Worm (Caenorhabditis elegans) whole organism, L4 larva: ENCODE data around the gene R10E11.9.

ENCODE experiments used
- F26F4.8 ChIP-seq: fragments of 200-800 bp; sonication (Bioruptor generic); conservative IDR thresholded peaks from 2 replicates; pipeline ENCODE4 v1.3.6; 2022; ENCODE audit warnings: missing genetic modification characterization, missing compliant biosample characterization
- F37D6.2 ChIP-seq: sonication (generic microtip); optimal IDR thresholded peaks from 2 replicates; lab custom pipeline; 2016; ENCODE audit warnings: mild to moderate bottlenecking, missing genetic modification characterization, missing compliant biosample characterization
- F44E2.7 ChIP-seq: fragments of 200-800 bp; sonication (Bioruptor generic); IDR thresholded peaks from 2 replicates; pipeline ENCODE4 v2.1.2; 2022; ENCODE audit warnings: missing genetic modification characterization, missing compliant biosample characterization
- T20F7.1 ChIP-seq: fragments of 200-800 bp; sonication (Bioruptor generic); optimal IDR thresholded peaks from 2 replicates; lab custom pipeline; 2018; ENCODE audit warnings: mild to moderate bottlenecking, missing genetic modification characterization, missing compliant biosample characterization
- Y48G9A.11 ChIP-seq: fragments of 200-800 bp; sonication (Bioruptor generic); IDR thresholded peaks from 2 replicates; pipeline ENCODE4 v1.3.6; 2022; ENCODE audit warnings: missing genetic modification reagents, missing genetic modification characterization, missing compliant biosample characterization
- ZK337.2 ChIP-seq: fragments of 200-800 bp; sonication (Bioruptor generic); IDR thresholded peaks from 2 replicates; pipeline ENCODE4 v1.3.6; 2022; ENCODE audit warnings: missing genetic modification reagents, missing genetic modification characterization, missing compliant biosample characterization
- ZK546.5 ChIP-seq, 2 experiments: sonication (generic microtip); optimal IDR thresholded peaks; 2 replicates each; lab custom pipeline; 2017; ENCODE audit warnings: missing biosample characterization in 2 of 2, missing genetic modification characterization in 2 of 2
- aha-1 ChIP-seq: fragments of 150-350 bp; peaks from one replicate; lab custom pipeline; 2014; ENCODE audit warnings: missing biosample characterization, missing genetic modification characterization
- aly-2 ChIP-seq: sonication (generic microtip); optimal IDR thresholded peaks from 2 replicates; lab custom pipeline; 2018; ENCODE audit warnings: missing biosample characterization, missing genetic modification characterization
- ama-1 ChIP-seq: fragments of 150-350 bp; optimal IDR thresholded peaks from 2 replicates; lab custom pipeline; 2014; ENCODE audit warnings: inconsistent platforms, mixed read lengths
- ceh-28 ChIP-seq: fragments of 150-350 bp; optimal IDR thresholded peaks from 2 replicates; lab custom pipeline; 2014; ENCODE audit warnings: missing biosample characterization, missing genetic modification reagents, missing genetic modification characterization
- ces-1 ChIP-seq: fragments of 150-350 bp; sonication (generic microtip); optimal IDR thresholded peaks from 4 replicates; lab custom pipeline; 2014; ENCODE audit warnings: missing biosample characterization, missing genetic modification reagents, missing genetic modification characterization
- daf-12 ChIP-seq: fragments of 150-350 bp; optimal IDR thresholded peaks from 2 replicates; lab custom pipeline; 2014; ENCODE audit warnings: missing biosample characterization, missing genetic modification reagents, missing genetic modification characterization
- daf-16 ChIP-seq, 3 experiments: sonication (generic microtip); optimal IDR thresholded peaks; 2 replicates each; lab custom pipeline; 2016 to 2017; ENCODE audit warnings: missing genetic modification characterization in 3 of 3, missing genetic modification reagents in 3 of 3, mild to moderate bottlenecking in 2 of 3, missing compliant biosample characterization in 2 of 3, missing biosample characterization in 1 of 3, moderate library complexity in 1 of 3
- daf-19 ChIP-seq: fragments of 200-800 bp; sonication (Bioruptor generic); conservative IDR thresholded peaks from 2 replicates; pipeline ENCODE4 v1.3.6; 2022; ENCODE audit warnings: missing genetic modification characterization, missing compliant biosample characterization
- dmd-6 ChIP-seq: fragments of 200-800 bp; sonication (Bioruptor generic); IDR thresholded peaks from 2 replicates; pipeline ENCODE4 v1.3.6; 2022; ENCODE audit warnings: missing genetic modification reagents, missing genetic modification characterization, missing compliant biosample characterization
- dmd-8 ChIP-seq: fragments of 200-800 bp; sonication (Bioruptor generic); IDR thresholded peaks from 2 replicates; pipeline ENCODE4 v1.3.6; 2022; ENCODE audit warnings: missing genetic modification characterization, missing compliant biosample characterization
- dpl-1 ChIP-seq: fragments of 150-350 bp; optimal IDR thresholded peaks from 2 replicates; lab custom pipeline; 2014; ENCODE audit warnings: missing biosample characterization, missing genetic modification reagents, missing genetic modification characterization
- duxl-1 ChIP-seq: sonication (generic microtip); optimal IDR thresholded peaks from 2 replicates; lab custom pipeline; 2016; ENCODE audit warnings: mild to moderate bottlenecking, missing genetic modification characterization, moderate library complexity, missing compliant biosample characterization; ENCODE audit not compliant: poor library complexity
- dve-1 ChIP-seq: sonication (generic microtip); optimal IDR thresholded peaks from 2 replicates; lab custom pipeline; 2017; ENCODE audit warnings: antibody characterized with exemption, mild to moderate bottlenecking, missing genetic modification characterization, missing compliant biosample characterization; ENCODE audit not compliant: insufficient read depth
- lim-7 ChIP-seq: fragments of 200-800 bp; sonication (Bioruptor generic); IDR thresholded peaks from 2 replicates; pipeline ENCODE4 v1.3.6; 2022; ENCODE audit warnings: missing genetic modification characterization, missing compliant biosample characterization
- lin-29 ChIP-seq: fragments of 200-800 bp; sonication (Bioruptor generic); IDR thresholded peaks from 2 replicates; pipeline ENCODE4 v1.3.6; 2022; ENCODE audit warnings: missing genetic modification reagents, missing genetic modification characterization, missing compliant biosample characterization
- lin-38 ChIP-seq: fragments of 200-800 bp; sonication (Bioruptor generic); IDR thresholded peaks from 2 replicates; pipeline ENCODE4 v1.3.6; 2022; ENCODE audit warnings: missing genetic modification reagents, missing genetic modification characterization, missing compliant biosample characterization
- lin-39 ChIP-seq: fragments of 150-350 bp; optimal IDR thresholded peaks from 2 replicates; lab custom pipeline; 2014; ENCODE audit warnings: missing biosample characterization, missing genetic modification reagents, missing genetic modification characterization
- lir-3 ChIP-seq: sonication (generic microtip); optimal IDR thresholded peaks from 2 replicates; lab custom pipeline; 2016; ENCODE audit warnings: mild to moderate bottlenecking, missing genetic modification characterization, missing compliant biosample characterization
- lsy-2 ChIP-seq, 2 experiments: fragments of 150-350 bp in 1 of 2; sonication (generic microtip) in 1 of 2; optimal IDR thresholded peaks; 2 replicates each; lab custom pipeline; 2014 to 2017; ENCODE audit warnings: missing biosample characterization in 2 of 2, missing genetic modification characterization in 2 of 2
- mep-1 ChIP-seq: fragments of 150-350 bp; sonication (generic microtip); optimal IDR thresholded peaks from 3 replicates; lab custom pipeline; 2014; ENCODE audit warnings: missing biosample characterization, missing genetic modification characterization
- nhr-111 ChIP-seq: fragments of 200-800 bp; sonication (Bioruptor generic); optimal IDR thresholded peaks from 2 replicates; lab custom pipeline; 2018; ENCODE audit warnings: mild to moderate bottlenecking, missing genetic modification characterization, missing compliant biosample characterization
- nhr-25 ChIP-seq: sonication (generic microtip); optimal IDR thresholded peaks from 2 replicates; lab custom pipeline; 2017; ENCODE audit warnings: missing genetic modification characterization, mild to moderate bottlenecking, missing compliant biosample characterization, antibody characterized with exemption, moderate library complexity, borderline replicate concordance; ENCODE audit not compliant: insufficient read depth
- nhr-28 ChIP-seq: fragments of 150-350 bp; optimal IDR thresholded peaks from 2 replicates; lab custom pipeline; 2014; ENCODE audit warnings: missing biosample characterization, missing genetic modification characterization
- nhr-42 ChIP-seq: fragments of 200-800 bp; sonication (Bioruptor generic); IDR thresholded peaks from 2 replicates; pipeline ENCODE4 v1.3.6; 2022; ENCODE audit warnings: missing genetic modification characterization, missing compliant biosample characterization
- nhr-6 ChIP-seq: fragments of 150-350 bp; optimal IDR thresholded peaks from 2 replicates; lab custom pipeline; 2014; ENCODE audit warnings: missing biosample characterization, missing genetic modification characterization
- pha-4 ChIP-seq, 2 experiments: fragments of 150-350 bp in 1 of 2; fragments of 200-800 bp in 1 of 2; sonication (Bioruptor generic) in 1 of 2; IDR thresholded peaks in 1 of 2; optimal IDR thresholded peaks in 1 of 2; 2 replicates each; pipeline versions ENCODE4 v1.3.6 to Lab custom; 2014 to 2022; ENCODE audit warnings: missing genetic modification characterization in 2 of 2, missing genetic modification reagents in 2 of 2, missing biosample characterization in 1 of 2, missing compliant biosample characterization in 1 of 2
- sdz-12 ChIP-seq: fragments of 200-800 bp; sonication (Bioruptor generic); optimal IDR thresholded peaks from 2 replicates; lab custom pipeline; 2018; ENCODE audit warnings: mild to moderate bottlenecking, missing genetic modification characterization, missing compliant biosample characterization
- spr-3 ChIP-seq: fragments of 200-800 bp; sonication (Bioruptor generic); optimal IDR thresholded peaks from 2 replicates; lab custom pipeline; 2018; ENCODE audit warnings: mild to moderate bottlenecking, missing genetic modification characterization, missing compliant biosample characterization
- unc-130 ChIP-seq: sonication (generic microtip); optimal IDR thresholded peaks from 2 replicates; lab custom pipeline; 2016; ENCODE audit warnings: missing genetic modification reagents, missing genetic modification characterization, missing compliant biosample characterization
- unc-62 ChIP-seq, 3 experiments: fragments of 150-350 bp in 1 of 3; sonication (generic microtip); optimal IDR thresholded peaks in 2 of 3; peaks in 1 of 3; 1 replicate in 1 of 3; 2 replicates in 2 of 3; lab custom pipeline; 2014 to 2017; ENCODE audit warnings: missing biosample characterization in 3 of 3, missing genetic modification characterization in 3 of 3, missing genetic modification reagents in 3 of 3, missing genotype in 1 of 3

Gene R10E11.9

DNA sequence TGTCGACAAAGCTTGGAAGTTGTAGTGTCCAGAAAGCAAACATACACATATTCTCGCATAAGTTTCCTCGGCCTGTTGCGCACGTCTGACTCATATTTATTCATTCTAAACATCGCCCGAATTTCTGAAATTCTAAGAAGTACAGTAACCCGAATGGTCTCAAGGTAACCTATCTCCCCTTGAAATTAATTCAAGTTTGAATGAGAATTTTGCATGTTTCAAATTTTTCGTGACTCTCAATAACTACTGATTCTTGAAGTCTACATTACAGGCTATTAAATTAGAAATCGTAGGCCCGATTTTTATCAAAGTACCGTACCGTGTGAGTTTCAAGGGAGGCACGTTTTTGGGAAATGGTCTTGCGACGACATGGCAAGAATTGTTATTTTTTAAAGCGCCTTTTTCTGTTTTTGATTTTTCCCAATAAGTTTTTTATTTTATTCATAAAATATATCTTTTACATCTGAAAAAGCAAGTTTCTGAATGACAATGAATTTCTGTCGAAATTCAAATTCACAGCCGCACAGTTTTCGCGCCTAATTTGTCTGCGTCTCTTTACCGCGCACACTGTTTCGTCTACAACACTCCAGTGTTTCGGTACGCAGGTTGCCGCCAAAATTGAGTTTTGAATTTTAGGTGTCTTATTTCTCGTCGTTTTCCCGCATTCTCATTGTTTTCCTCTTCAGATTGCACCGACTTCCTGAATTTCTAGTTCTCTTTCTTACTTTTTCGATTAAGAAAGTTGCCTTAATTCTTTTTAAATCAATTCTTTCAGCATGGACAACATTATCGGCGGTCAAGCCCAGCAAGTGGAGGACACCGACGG, at the start of gene R10E11.9, which contains the start of gene mcm-6:
R10E11.9 (minus strand) TSS at position 51 of the 826 bp plus-strand sequence.
mcm-6 (plus strand) TSS at position 776 of the 826 bp plus-strand sequence.
- TF ChIP-seq nhr-28 (tag; lab: Kevin White, UChicago) = peak; percentile 70
- peak; percentile 79 for TF ChIP-seq dpl-1
- TF ChIP-seq unc-130 (GFP tag; lab: Kevin White, UChicago) = peak; percentile 62
- TF ChIP-seq daf-19 = no peak
- no peak for TF ChIP-seq sdz-12 (GFP tag; lab: Kevin White, UChicago)
- no peak for TF ChIP-seq ceh-28 (tag; lab: Kevin White, UChicago)
- TF ChIP-seq unc-62 (GFP tag; optimal IDR thresholded peaks at IDR 0.05 in 1 of 2; lab: Kevin White, UChicago) = peak in 1 of 2 experiments; percentile 11
- TF ChIP-seq unc-62 (tag; optimal IDR thresholded peaks at IDR 0.05; lab: Kevin White, UChicago) = no peak
- no peak for TF ChIP-seq daf-16 (GFP tag; optimal IDR thresholded peaks at IDR 0.05; lab: Kevin White, UChicago)
- TF ChIP-seq daf-16 (tag; optimal IDR thresholded peaks at IDR 0.05; lab: Kevin White, UChicago) = peak; percentile 23

DNA sequence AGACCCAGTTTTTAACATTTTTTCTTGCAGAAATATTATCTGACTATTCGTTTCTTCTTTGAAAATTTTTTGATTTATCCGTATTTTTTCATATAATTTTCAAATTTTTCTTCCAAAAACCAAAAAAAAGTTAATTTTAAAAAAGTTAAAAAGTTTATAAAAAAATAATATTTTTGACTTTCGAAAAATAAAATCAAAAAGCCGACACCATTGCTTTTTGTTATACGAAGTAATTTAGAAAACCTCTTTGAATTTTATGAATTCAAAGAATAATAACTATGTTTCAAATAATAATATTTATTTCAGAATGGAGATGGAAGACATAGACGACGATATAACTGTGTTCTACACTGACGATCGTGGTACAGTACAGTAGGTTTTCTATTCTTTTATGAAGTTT, 41.4 kb upstream of the R10E11.9 start, which contains the start of gene K11H3.8:
K11H3.8 (plus strand) TSS at position 301 of the 400 bp plus-strand sequence.
- TF ChIP-seq unc-130 (GFP tag; lab: Kevin White, UChicago) (no peak), daf-12 (no peak), Y48G9A.11 (no peak), nhr-6 (tag; lab: Kevin White, UChicago) (no peak), lin-39 (tag; lab: Kevin White, UChicago) (no peak), T20F7.1 (GFP tag; lab: Kevin White, UChicago) (no peak), nhr-42 (GFP tag; lab: Robert Waterston, UW) (no peak), F44E2.7 (GFP tag; lab: Robert Waterston, UW) (no peak), lim-7 (GFP tag; lab: Robert Waterston, UW) (no peak), sdz-12 (GFP tag; lab: Kevin White, UChicago) (no peak), aly-2 (tag; lab: Kevin White, UChicago) (no peak)

DNA sequence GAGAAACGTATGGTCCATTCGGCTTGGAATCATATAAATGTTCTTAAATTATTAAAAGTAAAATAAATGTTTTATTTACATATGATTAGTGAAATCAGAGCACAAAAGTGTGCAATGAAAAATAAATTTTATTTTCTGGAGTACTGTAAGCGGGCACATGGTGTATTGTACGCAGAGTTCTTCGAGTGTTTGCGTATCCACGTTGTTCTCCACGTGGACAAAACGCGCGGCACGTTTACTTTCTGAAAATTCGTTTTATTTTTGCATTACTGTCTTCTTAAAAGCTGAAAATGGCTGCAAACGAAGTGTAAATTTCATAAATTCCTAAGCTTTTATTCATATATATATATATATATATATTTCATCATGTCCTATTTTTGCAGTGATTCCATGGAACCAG, 39.1 kb upstream of the R10E11.9 start:
- peak; percentile 2 for TF ChIP-seq unc-130 (GFP tag; lab: Kevin White, UChicago)
- no peak for TF ChIP-seq ZK546.5 (tag; optimal IDR thresholded peaks at IDR 0.05; lab: Kevin White, UChicago)
- no peak for TF ChIP-seq ama-1 (lab: Kevin White, UChicago)
- no peak for TF ChIP-seq nhr-111
- peak; percentile 42 for TF ChIP-seq lin-38
- TF ChIP-seq duxl-1 (tag; lab: Kevin White, UChicago) = no peak

DNA sequence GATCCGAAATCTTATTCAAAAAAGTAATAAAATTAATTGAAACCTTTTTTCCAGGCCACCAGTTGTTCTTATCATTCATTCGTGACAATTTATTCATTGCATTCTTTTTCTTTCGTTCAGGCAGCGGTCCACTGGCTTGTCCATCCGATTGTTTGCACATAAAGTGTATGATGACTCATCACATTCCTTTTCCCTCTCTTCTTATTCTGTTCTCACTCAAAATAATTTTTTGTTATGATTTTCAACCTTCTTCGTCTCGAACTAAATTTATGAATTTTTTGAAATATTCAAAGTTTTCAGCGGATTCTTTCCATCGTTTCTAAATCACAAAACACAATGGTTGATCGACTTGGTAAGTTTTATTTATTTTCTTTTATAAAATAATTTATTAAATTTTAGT, 37.1 kb upstream of the R10E11.9 start, which contains the start of gene ZK632.12:
ZK632.12 (plus strand) TSS at position 301 of the 400 bp plus-strand sequence.
- TF ChIP-seq mep-1 (tag; lab: Kevin White, UChicago) (no peak), lin-29 (GFP tag; lab: Robert Waterston, UW) (no peak), dve-1 (tag; lab: Kevin White, UChicago) (peak; percentile 19), lir-3 (no peak), nhr-6 (tag; lab: Kevin White, UChicago) (peak; percentile 48), nhr-25 (tag; lab: Kevin White, UChicago) (no peak), F26F4.8 (GFP tag; lab: Robert Waterston, UW) (no peak), dmd-8 (GFP tag; lab: Robert Waterston, UW) (no peak), dmd-6 (no peak), ces-1 (GFP tag; lab: Kevin White, UChicago) (no peak), pha-4 (GFP tag; IDR thresholded peaks at IDR 0.05; lab: Robert Waterston, UW) (no peak), pha-4 (tag; optimal IDR thresholded peaks at IDR 0.05; lab: Kevin White, UChicago) (peak; percentile 20), lsy-2 (tag; optimal IDR thresholded peaks at IDR 0.05; lab: Kevin White, UChicago) (peak in 1 of 2 experiments; percentile 15), spr-3 (GFP tag; lab: Kevin White, UChicago) (no peak), lim-7 (GFP tag; lab: Robert Waterston, UW) (no peak), lin-38 (no peak), F37D6.2 (no peak), aha-1 (tag; lab: Kevin White, UChicago) (peak; percentile 33), ZK337.2 (GFP tag; lab: Robert Waterston, UW) (no peak)
